Worm (Caenorhabditis elegans): ENCODE results near the gene otub-1.

DNA sequence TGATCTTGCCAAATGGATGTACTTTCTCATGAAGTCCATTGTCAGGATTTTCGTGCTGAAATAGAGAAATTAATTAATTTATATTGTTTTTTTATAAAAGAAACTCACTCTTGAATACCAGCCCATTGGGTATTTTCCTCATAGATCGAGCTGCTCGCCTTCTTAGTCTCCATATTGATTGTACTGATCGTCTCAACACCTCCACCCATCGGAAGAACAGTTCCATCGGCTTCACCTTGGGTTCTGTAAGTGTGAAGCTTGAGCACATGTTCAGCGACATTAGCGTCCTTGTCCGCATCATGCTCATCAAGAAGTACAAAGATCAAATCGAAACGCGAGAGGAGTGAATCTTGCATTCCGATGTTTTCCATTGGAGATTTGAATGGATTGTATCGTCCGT is 8.4 kb upstream of the otub-1 start:
- TF ChIP-seq nhr-28 (tag; optimal IDR thresholded peaks at IDR 0.05) (no peak), egl-5 (tag; optimal IDR thresholded peaks at IDR 0.05) (no peak), pha-4 (tag; optimal IDR thresholded peaks at IDR 0.05) (no peak), fkh-10 (GFP tag; optimal IDR thresholded peaks at IDR 0.05) (no peak), egl-27 (tag; optimal IDR thresholded peaks at IDR 0.05) (no peak)

All from whole organism, L3 larva.